Worm (Caenorhabditis elegans) whole organism, L4 larva: ENCODE results near the gene nhr-52.
"Not testable (repeated sequence)": the region's sequence is repeated elsewhere in the genome, so short reads cannot be mapped to it uniquely, and the experiment has no call there.

Source experiments
- F10B5.3 ChIP-seq: sonication (generic microtip); optimal IDR thresholded peaks from 2 replicates; lab custom pipeline; 2016; ENCODE audit warnings: mild to moderate bottlenecking, missing genetic modification characterization, missing compliant biosample characterization
- F44E2.7 ChIP-seq: fragments of 200-800 bp; sonication (Bioruptor generic); IDR thresholded peaks from 2 replicates; pipeline ENCODE4 v2.1.2; 2022; ENCODE audit warnings: missing genetic modification characterization, missing compliant biosample characterization
- T20F7.1 ChIP-seq: fragments of 200-800 bp; sonication (Bioruptor generic); optimal IDR thresholded peaks from 2 replicates; lab custom pipeline; 2018; ENCODE audit warnings: mild to moderate bottlenecking, missing genetic modification characterization, missing compliant biosample characterization
- T26A8.4 ChIP-seq: fragments of 200-800 bp; sonication (Bioruptor generic); IDR thresholded peaks from 2 replicates; pipeline ENCODE4 v1.3.6; 2022; ENCODE audit warnings: missing genetic modification characterization, missing compliant biosample characterization
- Y105C5A.15 ChIP-seq: fragments of 200-800 bp; sonication (Bioruptor generic); IDR thresholded peaks from 2 replicates; pipeline ENCODE4 v1.3.6; 2022; ENCODE audit warnings: missing genetic modification characterization, missing compliant biosample characterization
- Y5F2A.4 ChIP-seq: fragments of 200-800 bp; sonication (Bioruptor generic); optimal IDR thresholded peaks from 2 replicates; lab custom pipeline; 2018; ENCODE audit warnings: mild to moderate bottlenecking, missing genetic modification characterization, missing compliant biosample characterization
- ZK337.2 ChIP-seq: fragments of 200-800 bp; sonication (Bioruptor generic); IDR thresholded peaks from 2 replicates; pipeline ENCODE4 v1.3.6; 2022; ENCODE audit warnings: missing genetic modification reagents, missing genetic modification characterization, missing compliant biosample characterization
- ama-1 ChIP-seq: fragments of 150-350 bp; optimal IDR thresholded peaks from 2 replicates; lab custom pipeline; 2014; ENCODE audit warnings: inconsistent platforms, mixed read lengths
- ceh-20 ChIP-seq: fragments of 200-800 bp; sonication (Bioruptor generic); IDR thresholded peaks from 2 replicates; pipeline ENCODE4 v1.3.6; 2022; ENCODE audit warnings: missing genetic modification reagents, missing genetic modification characterization, missing compliant biosample characterization
- ceh-28 ChIP-seq: fragments of 150-350 bp; optimal IDR thresholded peaks from 2 replicates; lab custom pipeline; 2014; ENCODE audit warnings: missing biosample characterization, missing genetic modification reagents, missing genetic modification characterization
- ceh-62 ChIP-seq: sonication (generic microtip); optimal IDR thresholded peaks from 2 replicates; lab custom pipeline; 2017; ENCODE audit warnings: missing biosample characterization, missing genetic modification characterization
- cey-2 ChIP-seq: sonication (generic microtip); optimal IDR thresholded peaks from 3 replicates; lab custom pipeline; 2017; ENCODE audit warnings: missing genetic modification characterization, mild to moderate bottlenecking, missing compliant biosample characterization, antibody characterized with exemption, borderline replicate concordance; ENCODE audit not compliant: insufficient read depth
- daf-12 ChIP-seq: fragments of 150-350 bp; optimal IDR thresholded peaks from 2 replicates; lab custom pipeline; 2014; ENCODE audit warnings: missing biosample characterization, missing genetic modification reagents, missing genetic modification characterization
- daf-16 ChIP-seq, 3 experiments: sonication (generic microtip); optimal IDR thresholded peaks; 2 replicates each; lab custom pipeline; 2016 to 2017; ENCODE audit warnings: missing genetic modification characterization in 3 of 3, missing genetic modification reagents in 3 of 3, mild to moderate bottlenecking in 2 of 3, missing compliant biosample characterization in 2 of 3, missing biosample characterization in 1 of 3, moderate library complexity in 1 of 3
- daf-8 ChIP-seq: fragments of 200-800 bp; sonication (Bioruptor generic); IDR thresholded peaks from 2 replicates; pipeline ENCODE4 v1.3.6; 2022; ENCODE audit warnings: missing genetic modification characterization, missing compliant biosample characterization
- dmd-6 ChIP-seq: fragments of 200-800 bp; sonication (Bioruptor generic); IDR thresholded peaks from 2 replicates; pipeline ENCODE4 v1.3.6; 2022; ENCODE audit warnings: missing genetic modification reagents, missing genetic modification characterization, missing compliant biosample characterization
- egl-27 ChIP-seq: sonication (generic microtip); optimal IDR thresholded peaks from 3 replicates; lab custom pipeline; 2017; ENCODE audit warnings: missing biosample characterization, missing genetic modification reagents, missing genetic modification characterization
- egl-43 ChIP-seq: fragments of 200-800 bp; sonication (Bioruptor generic); IDR thresholded peaks from 2 replicates; pipeline ENCODE4 v1.3.6; 2022; ENCODE audit warnings: missing genetic modification reagents, missing genetic modification characterization, missing compliant biosample characterization
- fos-1 ChIP-seq: fragments of 150-350 bp; optimal IDR thresholded peaks from 2 replicates; lab custom pipeline; 2014; ENCODE audit warnings: missing biosample characterization, missing genetic modification characterization
- lim-7 ChIP-seq: fragments of 200-800 bp; sonication (Bioruptor generic); IDR thresholded peaks from 2 replicates; pipeline ENCODE4 v1.3.6; 2022; ENCODE audit warnings: missing genetic modification characterization, missing compliant biosample characterization
- lin-13 ChIP-seq: fragments of 150-350 bp; optimal IDR thresholded peaks from 2 replicates; lab custom pipeline; 2014; ENCODE audit warnings: missing biosample characterization, missing genetic modification reagents, missing genetic modification characterization
- lir-3 ChIP-seq: sonication (generic microtip); optimal IDR thresholded peaks from 2 replicates; lab custom pipeline; 2016; ENCODE audit warnings: mild to moderate bottlenecking, missing genetic modification characterization, missing compliant biosample characterization
- lsy-2 ChIP-seq, 2 experiments: fragments of 150-350 bp in 1 of 2; sonication (generic microtip) in 1 of 2; optimal IDR thresholded peaks; 2 replicates each; lab custom pipeline; 2014 to 2017; ENCODE audit warnings: missing biosample characterization in 2 of 2, missing genetic modification characterization in 2 of 2
- madf-5 ChIP-seq, 2 experiments: fragments of 200-800 bp; sonication (Bioruptor generic); IDR thresholded peaks; 2 replicates each; pipeline ENCODE4 v1.3.6; 2022; ENCODE audit warnings: missing compliant biosample characterization in 2 of 2, missing genetic modification characterization in 2 of 2
- madf-9 ChIP-seq: fragments of 200-800 bp; sonication (Bioruptor generic); conservative IDR thresholded peaks from 2 replicates; pipeline ENCODE4 v1.3.6; 2022; ENCODE audit warnings: missing genetic modification reagents, missing genetic modification characterization, missing compliant biosample characterization
- mdl-1 ChIP-seq, 2 experiments: fragments of 150-350 bp in 1 of 2; sonication (generic microtip) in 1 of 2; optimal IDR thresholded peaks; 2 replicates each; lab custom pipeline; 2014 to 2017; ENCODE audit warnings: missing biosample characterization in 2 of 2, missing genetic modification characterization in 2 of 2
- mdt-29 ChIP-seq: fragments of 200-800 bp; sonication (Bioruptor generic); IDR thresholded peaks from 2 replicates; pipeline ENCODE4 v1.3.6; 2022; ENCODE audit warnings: missing genetic modification reagents, missing genetic modification characterization, missing compliant biosample characterization
- mes-2 ChIP-seq: sonication (generic microtip); optimal IDR thresholded peaks from 2 replicates; lab custom pipeline; 2016; ENCODE audit warnings: missing genotype, mild to moderate bottlenecking, missing genetic modification characterization, missing compliant biosample characterization; ENCODE audit not compliant: poor library complexity, severe bottlenecking
- mxl-3 ChIP-seq: fragments of 200-800 bp; sonication (Bioruptor generic); optimal IDR thresholded peaks from 2 replicates; lab custom pipeline; 2018; ENCODE audit warnings: mild to moderate bottlenecking, missing genetic modification characterization, missing compliant biosample characterization
- nhr-10 ChIP-seq: fragments of 150-350 bp; optimal IDR thresholded peaks from 2 replicates; lab custom pipeline; 2014; ENCODE audit warnings: missing biosample characterization, missing genetic modification characterization
- nhr-237 ChIP-seq: sonication (generic microtip); optimal IDR thresholded peaks from 2 replicates; lab custom pipeline; 2017; ENCODE audit warnings: missing biosample characterization, missing genetic modification characterization
- nhr-25 ChIP-seq: sonication (generic microtip); optimal IDR thresholded peaks from 2 replicates; lab custom pipeline; 2017; ENCODE audit warnings: missing genetic modification characterization, mild to moderate bottlenecking, missing compliant biosample characterization, antibody characterized with exemption, moderate library complexity, borderline replicate concordance; ENCODE audit not compliant: insufficient read depth
- nhr-41 ChIP-seq: fragments of 200-800 bp; sonication (Bioruptor generic); IDR thresholded peaks from 2 replicates; pipeline ENCODE4 v1.3.6; 2022; ENCODE audit warnings: missing genetic modification reagents, missing genetic modification characterization, missing compliant biosample characterization
- nhr-42 ChIP-seq: fragments of 200-800 bp; sonication (Bioruptor generic); IDR thresholded peaks from 2 replicates; pipeline ENCODE4 v1.3.6; 2022; ENCODE audit warnings: missing genetic modification characterization, missing compliant biosample characterization
- nhr-76 ChIP-seq: fragments of 150-350 bp; optimal IDR thresholded peaks from 2 replicates; lab custom pipeline; 2014; ENCODE audit warnings: missing biosample characterization, missing genetic modification characterization
- php-3 ChIP-seq: fragments of 200-800 bp; sonication (Bioruptor generic); IDR thresholded peaks from 2 replicates; pipeline ENCODE4 v1.3.6; 2022; ENCODE audit warnings: missing genetic modification reagents, missing genetic modification characterization, missing compliant biosample characterization
- pqm-1 ChIP-seq: sonication (generic microtip); optimal IDR thresholded peaks from 2 replicates; lab custom pipeline; 2017; ENCODE audit warnings: missing biosample characterization, missing genetic modification characterization
- rbr-2 ChIP-seq: sonication (generic microtip); optimal IDR thresholded peaks from 2 replicates; lab custom pipeline; 2016; ENCODE audit warnings: missing genotype, missing genetic modification characterization, missing compliant biosample characterization
- sdz-12 ChIP-seq: fragments of 200-800 bp; sonication (Bioruptor generic); optimal IDR thresholded peaks from 2 replicates; lab custom pipeline; 2018; ENCODE audit warnings: mild to moderate bottlenecking, missing genetic modification characterization, missing compliant biosample characterization
- snpc-1.2 ChIP-seq: fragments of 200-800 bp; sonication (Bioruptor generic); IDR thresholded peaks from 2 replicates; pipeline ENCODE4 v1.3.6; 2022; ENCODE audit warnings: missing genetic modification reagents, missing genetic modification characterization, missing compliant biosample characterization
- spr-1 ChIP-seq: sonication (generic microtip); optimal IDR thresholded peaks from 2 replicates; lab custom pipeline; 2016; ENCODE audit warnings: mild to moderate bottlenecking, missing genetic modification characterization, missing compliant biosample characterization
- tra-1 ChIP-seq: fragments of 200-800 bp; sonication (Bioruptor generic); IDR thresholded peaks from 2 replicates; pipeline ENCODE4 v1.3.6; 2022; ENCODE audit warnings: missing genetic modification reagents, missing genetic modification characterization, missing compliant biosample characterization
- unc-130 ChIP-seq: sonication (generic microtip); optimal IDR thresholded peaks from 2 replicates; lab custom pipeline; 2016; ENCODE audit warnings: missing genetic modification reagents, missing genetic modification characterization, missing compliant biosample characterization
- zfp-2 ChIP-seq: sonication (generic microtip); optimal IDR thresholded peaks from 2 replicates; lab custom pipeline; 2016; ENCODE audit warnings: mild to moderate bottlenecking, missing genetic modification characterization, missing compliant biosample characterization
- zip-2 ChIP-seq: fragments of 150-350 bp; optimal IDR thresholded peaks from 2 replicates; lab custom pipeline; 2014; ENCODE audit warnings: missing biosample characterization, missing genetic modification characterization
- ztf-7 ChIP-seq: fragments of 150-350 bp; optimal IDR thresholded peaks from 2 replicates; lab custom pipeline; 2014; ENCODE audit warnings: missing biosample characterization, missing genetic modification characterization

The nhr-52 gene

DNA sequence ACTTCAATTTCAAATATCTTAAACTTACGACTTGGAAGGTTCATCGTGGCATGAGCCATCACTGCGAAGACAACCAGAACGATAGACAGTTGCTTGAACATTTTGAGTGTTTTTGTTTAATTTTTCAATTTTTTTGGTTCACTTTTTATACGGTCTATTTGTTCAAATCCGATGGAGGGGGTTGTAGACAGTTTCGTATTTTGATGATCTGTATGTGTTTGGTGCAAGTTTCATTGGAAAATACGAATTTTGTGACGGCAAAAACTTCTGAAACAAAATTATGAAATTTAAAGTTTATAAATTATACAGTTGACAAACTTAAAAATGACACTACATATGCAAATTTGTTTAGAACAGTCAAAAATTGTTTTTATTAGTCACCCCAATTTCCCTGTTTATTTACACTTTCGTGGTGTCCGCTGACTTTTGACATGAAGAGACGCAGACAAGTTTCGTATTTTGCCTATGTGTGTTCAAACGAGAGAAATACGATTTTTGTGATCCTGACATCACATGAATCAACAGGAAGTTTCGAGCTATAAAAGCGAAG, 29.7 kb upstream of the nhr-52 start, which contains the start of the genes C55A1.7 and C55A1.6:
TSS of gene C55A1.7 (minus strand) at position 101 of the 550 bp plus-strand sequence.
TSS of gene C55A1.6 (plus strand) at position 500 of the 550 bp plus-strand sequence.
- not testable (repeated sequence) for TF ChIP-seq Y5F2A.4 (GFP tag; lab: Kevin White, UChicago); egl-43 (GFP tag; lab: Robert Waterston, UW); daf-16 (GFP tag; optimal IDR thresholded peaks at IDR 0.05; lab: Kevin White, UChicago); daf-16 (tag; optimal IDR thresholded peaks at IDR 0.05; lab: Kevin White, UChicago)

DNA sequence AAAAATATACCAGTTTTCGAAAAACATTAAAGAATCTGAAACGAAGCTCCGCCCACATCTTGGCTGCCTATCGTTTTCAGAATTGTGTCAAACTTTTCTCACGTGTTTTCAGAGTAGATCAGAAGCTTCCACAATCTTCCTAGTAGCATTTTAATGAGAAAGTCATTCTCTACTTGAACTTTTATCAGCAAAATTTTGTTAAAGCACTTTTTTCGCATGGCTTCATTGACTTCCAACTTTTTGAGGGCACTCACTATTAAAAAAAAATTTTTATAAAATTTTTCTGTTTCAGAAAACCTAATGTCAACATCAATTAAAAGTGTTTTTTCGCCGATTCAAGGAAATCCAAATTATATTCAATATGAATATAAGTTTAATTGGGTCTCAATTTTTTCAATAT, 27.2 kb upstream of the nhr-52 start, which contains the start of gene sru-42:
TSS of gene sru-42 (plus strand) at position 301 of the 400 bp plus-strand sequence.
- TF ChIP-seq cey-2 (tag; lab: Kevin White, UChicago) (no peak), ZK337.2 (GFP tag; lab: Robert Waterston, UW) (no peak), spr-1 (tag; lab: Kevin White, UChicago) (no peak), egl-27 (tag; lab: Kevin White, UChicago) (no peak), zip-2 (tag; lab: Kevin White, UChicago) (no peak), php-3 (no peak), unc-130 (GFP tag; lab: Kevin White, UChicago) (no peak), tra-1 (no peak), rbr-2 (no peak), lsy-2 (tag; optimal IDR thresholded peaks at IDR 0.05; lab: Kevin White, UChicago) (no peak), fos-1 (tag; lab: Kevin White, UChicago) (no peak)

DNA sequence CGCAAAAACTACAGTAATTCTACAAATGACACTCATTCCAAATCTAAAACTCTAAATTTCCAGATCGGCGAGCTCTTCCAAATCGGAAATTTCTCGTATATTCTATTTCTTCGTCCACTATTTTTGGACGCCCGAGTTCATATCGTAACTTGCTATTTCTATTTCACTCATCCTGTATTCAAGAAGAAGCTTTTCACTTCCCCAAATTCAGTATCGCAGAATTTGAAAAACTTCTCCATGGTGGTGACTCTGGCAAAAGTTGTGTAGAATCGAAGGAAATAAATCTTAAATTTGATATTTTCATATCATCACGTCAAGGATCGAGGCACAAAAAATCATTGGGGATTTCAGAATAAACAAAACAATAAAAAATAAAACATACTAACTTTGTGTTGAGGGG, 25.2 kb upstream of the nhr-52 start:
- TF ChIP-seq mdt-29 (GFP tag; lab: Robert Waterston, UW) (no peak), cey-2 (tag; lab: Kevin White, UChicago) (no peak), Y105C5A.15 (GFP tag; lab: Robert Waterston, UW) (no peak), rbr-2 (no peak), lin-13 (GFP tag; lab: Kevin White, UChicago) (no peak), pqm-1 (no peak), ama-1 (lab: Kevin White, UChicago) (peak; percentile 87), ztf-7 (tag; lab: Kevin White, UChicago) (no peak), dmd-6 (GFP tag; lab: Robert Waterston, UW) (no peak), sdz-12 (GFP tag; lab: Kevin White, UChicago) (no peak), nhr-10 (tag; lab: Kevin White, UChicago) (no peak), madf-9 (GFP tag; lab: Robert Waterston, UW) (no peak), mdl-1 (tag; optimal IDR thresholded peaks at IDR 0.05; lab: Kevin White, UChicago) (no peak), T26A8.4 (0 out of 2 replicates have a peak, but pooled peaks have one; percentile 0), snpc-1.2 (GFP tag; lab: Robert Waterston, UW) (0 out of 2 replicates have a peak, but pooled peaks have one; percentile 47), mes-2 (tag; lab: Kevin White, UChicago) (no peak), daf-12 (tag; lab: Kevin White, UChicago) (no peak), lim-7 (GFP tag; lab: Robert Waterston, UW) (0 out of 2 replicates have a peak, but pooled peaks have one; percentile 34), zfp-2 (tag; lab: Kevin White, UChicago) (no peak), madf-5 (GFP tag; IDR thresholded peaks at IDR 0.05; lab: Robert Waterston, UW) (no peak), nhr-25 (no peak), F10B5.3 (tag; lab: Kevin White, UChicago) (no peak), ceh-62 (tag; lab: Kevin White, UChicago) (no peak), ceh-28 (tag; lab: Kevin White, UChicago) (no peak), nhr-237 (tag; lab: Kevin White, UChicago) (no peak), daf-8 (GFP tag; lab: Robert Waterston, UW) (no peak), nhr-42 (GFP tag; lab: Robert Waterston, UW) (no peak), lir-3 (tag; lab: Kevin White, UChicago) (no peak), ceh-20 (GFP tag; lab: Robert Waterston, UW) (no peak), mxl-3 (no peak), nhr-76 (tag; lab: Kevin White, UChicago) (no peak), F44E2.7 (no peak), T20F7.1 (no peak), nhr-41 (no peak), egl-27 (tag; lab: Kevin White, UChicago) (no peak)
